Fruit fly (Drosophila melanogaster) whole organism, embryonic: Measurements from ENCODE around the gene CG42823.
A peak's percentile ranks its signal among the peaks of the same experiment; 100 is the strongest.

Source experiments
- Aef1 ChIP-seq: fragments of 200-800 bp; sonication (Bioruptor generic); IDR thresholded peaks from 3 replicates; pipeline ENCODE4 v1.3.6; 2022; ENCODE audit warnings: missing biosample characterization, missing genetic modification characterization
- BtbVII ChIP-seq: fragments of 200-800 bp; sonication (Bioruptor generic); optimal IDR thresholded peaks from 3 replicates; lab custom pipeline; 2017; ENCODE audit warnings: missing biosample characterization, mild to moderate bottlenecking, missing genetic modification characterization
- Bteb2 ChIP-seq: fragments of 200-800 bp; sonication (Bioruptor generic); optimal IDR thresholded peaks from 2 replicates; lab custom pipeline; 2016; ENCODE audit warnings: missing biosample characterization, missing genetic modification characterization
- CG10654 ChIP-seq: fragments of 200-800 bp; sonication (Bioruptor generic); optimal IDR thresholded peaks from 2 replicates; lab custom pipeline; 2016; ENCODE audit warnings: missing biosample characterization, missing genetic modification characterization
- CG11085 ChIP-seq: fragments of 200-800 bp; sonication (Bioruptor generic); IDR thresholded peaks from 2 replicates; pipeline ENCODE4 v1.3.6; 2022; ENCODE audit warnings: missing biosample characterization, missing genetic modification characterization
- CG12236 ChIP-seq: fragments of 200-800 bp; sonication (Bioruptor generic); optimal IDR thresholded peaks from 2 replicates; lab custom pipeline; 2016; ENCODE audit warnings: missing biosample characterization, missing genetic modification characterization
- CG15696 ChIP-seq: fragments of 200-800 bp; sonication (Bioruptor generic); optimal IDR thresholded peaks from 2 replicates; lab custom pipeline; 2019; ENCODE audit warnings: missing biosample characterization, mild to moderate bottlenecking, missing genetic modification characterization, moderate library complexity
- CG1603 ChIP-seq: fragments of 200-800 bp; sonication (Bioruptor generic); optimal IDR thresholded peaks from 2 replicates; lab custom pipeline; 2019; ENCODE audit warnings: missing biosample characterization, mild to moderate bottlenecking, missing genetic modification characterization, moderate library complexity
- CG1832 ChIP-seq: fragments of 200-800 bp; sonication (Bioruptor generic); optimal IDR thresholded peaks from 2 replicates; lab custom pipeline; 2017; ENCODE audit warnings: missing biosample characterization, mild to moderate bottlenecking, missing genetic modification characterization, inconsistent platforms
- CG18764 ChIP-seq: fragments of 200-800 bp; sonication (Bioruptor generic); optimal IDR thresholded peaks from 3 replicates; lab custom pipeline; 2016; ENCODE audit warnings: missing biosample characterization, missing genetic modification characterization
- CG2120 ChIP-seq: fragments of 200-800 bp; sonication (Bioruptor generic); optimal IDR thresholded peaks from 3 replicates; lab custom pipeline; 2016; ENCODE audit warnings: missing biosample characterization, missing genetic modification characterization
- CG31224 ChIP-seq: fragments of 200-800 bp; sonication (Bioruptor generic); IDR thresholded peaks from 2 replicates; pipeline ENCODE4 v1.3.6; 2022; ENCODE audit warnings: missing biosample characterization, missing genetic modification characterization
- CG31388 ChIP-seq: fragments of 200-800 bp; sonication (Bioruptor generic); optimal IDR thresholded peaks from 2 replicates; lab custom pipeline; 2016; ENCODE audit warnings: missing biosample characterization, missing genetic modification characterization
- CG33213 ChIP-seq: fragments of 200-800 bp; sonication (Bioruptor generic); optimal IDR thresholded peaks from 3 replicates; lab custom pipeline; 2016; ENCODE audit warnings: missing biosample characterization, missing genetic modification characterization
- CG33557 ChIP-seq: fragments of 200-800 bp; sonication (Bioruptor generic); optimal IDR thresholded peaks from 2 replicates; lab custom pipeline; 2019; ENCODE audit warnings: missing biosample characterization, mild to moderate bottlenecking, missing genetic modification characterization, moderate library complexity
- CG3995 ChIP-seq: fragments of 200-800 bp; sonication (Bioruptor generic); optimal IDR thresholded peaks from 3 replicates; lab custom pipeline; 2016; ENCODE audit warnings: missing biosample characterization, missing genetic modification characterization
- CG42726 ChIP-seq: fragments of 200-800 bp; sonication (Bioruptor generic); IDR thresholded peaks from 2 replicates; pipeline ENCODE4 v1.3.6; 2022; ENCODE audit warnings: missing biosample characterization, missing genetic modification characterization; ENCODE audit not compliant: partially characterized antibody
- CG43689 ChIP-seq: fragments of 200-800 bp; sonication (Bioruptor generic); IDR thresholded peaks from 2 replicates; pipeline ENCODE4 v1.3.6; 2022; ENCODE audit warnings: missing biosample characterization, missing genetic modification characterization
- CG4730 ChIP-seq: fragments of 200-800 bp; sonication (Bioruptor generic); IDR thresholded peaks from 2 replicates; pipeline ENCODE4 v1.3.6; 2022; ENCODE audit warnings: missing biosample characterization, missing genetic modification characterization
- CG5180 ChIP-seq: fragments of 200-800 bp; sonication (Bioruptor generic); optimal IDR thresholded peaks from 3 replicates; lab custom pipeline; 2017; ENCODE audit warnings: missing biosample characterization, missing genetic modification characterization, mild to moderate bottlenecking, moderate library complexity, missing genetic modification reagents
- CG6272 ChIP-seq: fragments of 200-800 bp; sonication (Bioruptor generic); IDR thresholded peaks from 2 replicates; pipeline ENCODE4 v1.3.6; 2022; ENCODE audit warnings: missing biosample characterization, missing genetic modification characterization
- CG6765 ChIP-seq: fragments of 200-800 bp; sonication (Bioruptor generic); optimal IDR thresholded peaks from 3 replicates; lab custom pipeline; 2017; ENCODE audit warnings: missing biosample characterization, mild to moderate bottlenecking, missing genetic modification characterization
- CG9817 ChIP-seq: fragments of 200-800 bp; sonication (Bioruptor generic); optimal IDR thresholded peaks from 2 replicates; lab custom pipeline; 2018; ENCODE audit warnings: missing biosample characterization, mild to moderate bottlenecking, missing genetic modification characterization, moderate library complexity
- CHES-1-like ChIP-seq: fragments of 200-800 bp; sonication (Bioruptor generic); optimal IDR thresholded peaks from 2 replicates; lab custom pipeline; 2016; ENCODE audit warnings: missing biosample characterization, missing genetic modification characterization
- CoRest ChIP-seq: fragments of 200-800 bp; sonication (Bioruptor generic); optimal IDR thresholded peaks from 3 replicates; lab custom pipeline; 2018; ENCODE audit warnings: missing biosample characterization, mild to moderate bottlenecking, missing genetic modification characterization, moderate library complexity
- D ChIP-seq, 2 experiments: fragments of 200-800 bp in 1 of 2; fragments of >200 bp in 1 of 2; sonication (Bioruptor generic) in 1 of 2; optimal IDR thresholded peaks; 2 replicates in 1 of 2; 3 replicates in 1 of 2; lab custom pipeline; 2017; ENCODE audit warnings: mild to moderate bottlenecking in 1 of 2, missing biosample characterization in 1 of 2, missing genetic modification characterization in 1 of 2, missing genetic modification reagents in 1 of 2
- Dbx ChIP-seq: fragments of 200-800 bp; sonication (Bioruptor generic); IDR thresholded peaks from 3 replicates; pipeline ENCODE4 v1.3.6; 2022; ENCODE audit warnings: missing biosample characterization, missing genetic modification characterization
- H15 ChIP-seq: fragments of 200-800 bp; sonication (Bioruptor generic); IDR thresholded peaks from 3 replicates; pipeline ENCODE4 v1.3.6; 2022; ENCODE audit warnings: missing biosample characterization, missing genetic modification characterization
- HLH4C ChIP-seq: fragments of 200-800 bp; sonication (Bioruptor generic); IDR thresholded peaks from 3 replicates; pipeline ENCODE4 v1.3.6; 2022; ENCODE audit warnings: missing biosample characterization, missing genetic modification characterization; ENCODE audit not compliant: partially characterized antibody
- Hey ChIP-seq: fragments of 200-800 bp; sonication (Bioruptor generic); optimal IDR thresholded peaks from 3 replicates; lab custom pipeline; 2018; ENCODE audit warnings: missing biosample characterization, mild to moderate bottlenecking, missing genetic modification characterization
- HmgD ChIP-seq: fragments of 200-800 bp; sonication (Bioruptor generic); optimal IDR thresholded peaks from 3 replicates; lab custom pipeline; 2016; ENCODE audit warnings: missing biosample characterization, missing genetic modification characterization
- Hr3 ChIP-seq: fragments of 200-800 bp; sonication (Bioruptor generic); optimal IDR thresholded peaks from 3 replicates; lab custom pipeline; 2016; ENCODE audit warnings: missing biosample characterization, missing genetic modification characterization
- MTF-1 ChIP-seq: fragments of 200-800 bp; sonication (Bioruptor generic); optimal IDR thresholded peaks from 2 replicates; lab custom pipeline; 2018; ENCODE audit warnings: missing biosample characterization, mild to moderate bottlenecking, missing genetic modification characterization, borderline replicate concordance
- Ravus ChIP-seq: fragments of 200-800 bp; sonication (Bioruptor generic); IDR thresholded peaks from 2 replicates; pipeline ENCODE4 v1.3.6; 2022; ENCODE audit warnings: missing biosample characterization, missing genetic modification characterization
- Sox100B ChIP-seq: fragments of 200-800 bp; sonication (Bioruptor generic); optimal IDR thresholded peaks from 3 replicates; lab custom pipeline; 2018; ENCODE audit warnings: missing biosample characterization, mild to moderate bottlenecking, missing genetic modification characterization
- ab ChIP-seq: fragments of 200-800 bp; sonication (Bioruptor generic); optimal IDR thresholded peaks from 2 replicates; lab custom pipeline; 2016; ENCODE audit warnings: missing biosample characterization, missing genetic modification characterization
- abd-A ChIP-seq: fragments of 200-800 bp; sonication (Bioruptor generic); optimal IDR thresholded peaks from 3 replicates; lab custom pipeline; 2019; ENCODE audit warnings: missing biosample characterization, mild to moderate bottlenecking, missing genetic modification characterization, moderate library complexity
- ara ChIP-seq: fragments of 200-800 bp; sonication (Bioruptor generic); IDR thresholded peaks from 2 replicates; pipeline ENCODE4 v1.3.6; 2022; ENCODE audit warnings: missing biosample characterization, missing genetic modification characterization
- hbn ChIP-seq: fragments of 200-800 bp; sonication (Bioruptor generic); IDR thresholded peaks from 2 replicates; pipeline ENCODE4 v1.3.6; 2022; ENCODE audit warnings: missing biosample characterization, missing genetic modification characterization; ENCODE audit not compliant: partially characterized antibody
- insv ChIP-seq, 2 experiments: fragments of 200-800 bp; sonication (Bioruptor generic); optimal IDR thresholded peaks; 3 replicates each; lab custom pipeline; 2016 to 2018; ENCODE audit warnings: missing biosample characterization in 2 of 2, missing genetic modification characterization in 2 of 2
- knrl ChIP-seq: fragments of 200-800 bp; sonication (Bioruptor generic); IDR thresholded peaks from 3 replicates; pipeline ENCODE4 v1.3.6; 2022; ENCODE audit warnings: missing biosample characterization, missing genetic modification characterization; ENCODE audit not compliant: partially characterized antibody
- mirr ChIP-seq: fragments of 200-800 bp; sonication (Bioruptor generic); optimal IDR thresholded peaks from 3 replicates; lab custom pipeline; 2018; ENCODE audit warnings: missing biosample characterization, mild to moderate bottlenecking, missing genetic modification characterization
- nau ChIP-seq: fragments of 200-800 bp; sonication (Bioruptor generic); optimal IDR thresholded peaks from 3 replicates; lab custom pipeline; 2017; ENCODE audit warnings: missing biosample characterization, mild to moderate bottlenecking, missing genetic modification characterization, missing genetic modification reagents
- pum ChIP-seq: fragments of 200-800 bp; sonication (Bioruptor generic); optimal IDR thresholded peaks from 2 replicates; lab custom pipeline; 2016; ENCODE audit warnings: missing biosample characterization, missing genetic modification characterization
- rib ChIP-seq: fragments of 200-800 bp; sonication (Bioruptor generic); IDR thresholded peaks from 2 replicates; pipeline ENCODE4 v1.3.6; 2022; ENCODE audit warnings: missing biosample characterization, missing genetic modification characterization
- scrt ChIP-seq: fragments of 200-800 bp; sonication (Bioruptor generic); optimal IDR thresholded peaks from 2 replicates; lab custom pipeline; 2018; ENCODE audit warnings: missing biosample characterization, mild to moderate bottlenecking, missing genetic modification characterization, moderate library complexity
- slbo ChIP-seq: fragments of 200-800 bp; sonication (Bioruptor generic); IDR thresholded peaks from 2 replicates; pipeline ENCODE4 v1.3.6; 2022; ENCODE audit warnings: missing biosample characterization, missing genetic modification characterization
- unpg ChIP-seq: fragments of 200-800 bp; sonication (Bioruptor generic); optimal IDR thresholded peaks from 3 replicates; lab custom pipeline; 2018; ENCODE audit warnings: missing biosample characterization, mild to moderate bottlenecking, missing genetic modification characterization, moderate library complexity
- vfl ChIP-seq: fragments of 200-800 bp; sonication (Bioruptor generic); optimal IDR thresholded peaks from 2 replicates; lab custom pipeline; 2016; ENCODE audit warnings: missing biosample characterization, missing genetic modification characterization
- wor ChIP-seq: fragments of 200-800 bp; sonication (Bioruptor generic); IDR thresholded peaks from 2 replicates; pipeline ENCODE4 v1.3.6; 2022; ENCODE audit warnings: missing biosample characterization, missing genetic modification characterization

Gene CG42823

DNA sequence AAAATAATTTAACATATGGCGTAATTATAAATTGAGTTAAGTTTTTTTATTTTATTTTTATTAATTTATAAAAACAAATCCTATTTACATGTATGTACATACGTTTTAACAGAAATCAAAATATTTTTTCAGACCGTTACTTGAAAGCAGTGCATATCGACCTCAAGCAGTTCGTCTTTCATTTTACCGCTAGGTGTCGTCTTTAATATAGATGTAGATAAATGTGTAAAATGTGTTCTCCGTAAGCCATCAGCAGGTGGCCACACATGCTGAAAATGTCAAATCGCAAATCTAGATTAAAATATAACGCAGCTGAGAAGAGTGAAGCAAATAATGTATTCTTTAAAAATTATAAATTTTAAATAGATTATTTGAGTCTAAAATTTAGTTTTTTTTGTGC lies 44.5 kb upstream of the CG42823 start (continued):
- TF ChIP-seq rib (GFP tag; lab: Robert Waterston, UW) = no peak
- no peak for TF ChIP-seq CG11085 (GFP tag; lab: Robert Waterston, UW)
- TF ChIP-seq unpg = no peak
- TF ChIP-seq CG5180 (GFP tag; lab: Kevin White, UChicago) = no peak
- TF ChIP-seq wor (GFP tag; lab: Robert Waterston, UW) = no peak
- no peak for TF ChIP-seq CG6765 (GFP tag; lab: Kevin White, UChicago)
- no peak for TF ChIP-seq insv (GFP tag; optimal IDR thresholded peaks at IDR 0.05; lab: Kevin White, UChicago)
- TF ChIP-seq slbo (GFP tag; lab: Robert Waterston, UW) = 0 out of 2 replicates have a peak, but pooled peaks have one; percentile 34
- TF ChIP-seq nau = no peak
- TF ChIP-seq CHES-1-like (GFP tag; lab: Kevin White, UChicago) = no peak
- no peak for TF ChIP-seq CG12236 (GFP tag; lab: Kevin White, UChicago)
- TF ChIP-seq CG42726 (GFP tag; lab: Robert Waterston, UW) = peak; percentile 71
- TF ChIP-seq CG15696 (tag; lab: Kevin White, UChicago) = no peak
- TF ChIP-seq MTF-1 (GFP tag; lab: Kevin White, UChicago) = no peak
- TF ChIP-seq ab (GFP tag; lab: Kevin White, UChicago) = no peak
- TF ChIP-seq D (optimal IDR thresholded peaks at IDR 0.05; lab: Kevin White, UChicago) = no peak
- TF ChIP-seq D (GFP tag; optimal IDR thresholded peaks at IDR 0.05; lab: Kevin White, UChicago) = no peak
- TF ChIP-seq CG31224 (GFP tag; lab: Robert Waterston, UW) = no peak
- TF ChIP-seq pum (GFP tag; lab: Kevin White, UChicago) = no peak
- no peak for TF ChIP-seq CG33557
- no peak for TF ChIP-seq ara (GFP tag; lab: Robert Waterston, UW)
- TF ChIP-seq CoRest = peak; percentile 12
- no peak for TF ChIP-seq CG18764 (GFP tag; lab: Kevin White, UChicago)
- TF ChIP-seq CG2120 (GFP tag; lab: Kevin White, UChicago) = no peak
- TF ChIP-seq abd-A (tag; lab: Kevin White, UChicago) = no peak
- no peak for TF ChIP-seq vfl (GFP tag; lab: Kevin White, UChicago)
- no peak for TF ChIP-seq CG4730 (GFP tag; lab: Robert Waterston, UW)
- no peak for TF ChIP-seq mirr
- TF ChIP-seq Hr3 (GFP tag; lab: Kevin White, UChicago) = peak; percentile 4
- TF ChIP-seq CG9817 = peak; percentile 16
- TF ChIP-seq Ravus (GFP tag; lab: Robert Waterston, UW) = no peak
- no peak for TF ChIP-seq scrt
- no peak for TF ChIP-seq Bteb2 (GFP tag; lab: Kevin White, UChicago)
- TF ChIP-seq CG3995 (GFP tag; lab: Kevin White, UChicago) = peak; percentile 28
- TF ChIP-seq Sox100B = no peak
- no peak for TF ChIP-seq CG1832 (GFP tag; lab: Kevin White, UChicago)
- no peak for TF ChIP-seq BtbVII (GFP tag; lab: Kevin White, UChicago)
- no peak for TF ChIP-seq CG33213 (GFP tag; lab: Kevin White, UChicago)
- TF ChIP-seq HLH4C (GFP tag; lab: Robert Waterston, UW) = peak; percentile 15; the same call in 1 of the 3 replicates
- TF ChIP-seq CG6272 (GFP tag; lab: Robert Waterston, UW) = 0 out of 2 replicates have a peak, but pooled peaks have one; percentile 25
- 0 out of 3 replicates have a peak, but pooled peaks have one; percentile 18 for TF ChIP-seq H15
- TF ChIP-seq Hey (tag; lab: Kevin White, UChicago) = no peak
- peak; percentile 21 for TF ChIP-seq CG1603
- TF ChIP-seq hbn (GFP tag; lab: Robert Waterston, UW) = no peak
- peak; percentile 65; the same call in 2 of the 3 replicates for TF ChIP-seq knrl (GFP tag; lab: Robert Waterston, UW)
- TF ChIP-seq CG31388 (GFP tag; lab: Kevin White, UChicago) = no peak
- no peak for TF ChIP-seq Dbx (GFP tag; lab: Robert Waterston, UW)
- no peak for TF ChIP-seq CG10654 (GFP tag; lab: Kevin White, UChicago)
- TF ChIP-seq Aef1 (GFP tag; lab: Robert Waterston, UW) = no peak
- TF ChIP-seq HmgD (GFP tag; lab: Kevin White, UChicago) = peak; percentile 28
- no peak for TF ChIP-seq CG43689
